Fruit fly (Drosophila melanogaster) whole organism, embryonic: ENCODE results near the gene mad2.
A peak's percentile ranks its signal among the peaks of the same experiment; 100 is the strongest.

ENCODE experiments used
- Atf6 ChIP-seq: fragments of 200-800 bp; sonication (Bioruptor generic); IDR thresholded peaks from 2 replicates; pipeline ENCODE4 v1.3.6; 2022; ENCODE audit warnings: missing biosample characterization, missing genetic modification characterization
- B-H2 ChIP-seq: fragments of 200-800 bp; sonication (Bioruptor generic); optimal IDR thresholded peaks from 2 replicates; lab custom pipeline; 2018; ENCODE audit warnings: missing biosample characterization, mild to moderate bottlenecking, missing genetic modification characterization
- BtbVII ChIP-seq: fragments of 200-800 bp; sonication (Bioruptor generic); optimal IDR thresholded peaks from 3 replicates; lab custom pipeline; 2017; ENCODE audit warnings: missing biosample characterization, mild to moderate bottlenecking, missing genetic modification characterization
- Bteb2 ChIP-seq: fragments of 200-800 bp; sonication (Bioruptor generic); optimal IDR thresholded peaks from 2 replicates; lab custom pipeline; 2016; ENCODE audit warnings: missing biosample characterization, missing genetic modification characterization
- CG10274 ChIP-seq: fragments of 200-800 bp; sonication (Bioruptor generic); optimal IDR thresholded peaks from 3 replicates; lab custom pipeline; 2017; ENCODE audit warnings: missing biosample characterization, mild to moderate bottlenecking, missing genetic modification characterization
- CG10654 ChIP-seq: fragments of 200-800 bp; sonication (Bioruptor generic); optimal IDR thresholded peaks from 2 replicates; lab custom pipeline; 2016; ENCODE audit warnings: missing biosample characterization, missing genetic modification characterization
- CG11560 ChIP-seq: fragments of 200-800 bp; sonication (Bioruptor generic); IDR thresholded peaks from 3 replicates; pipeline ENCODE4 v1.3.6; 2022; ENCODE audit warnings: missing biosample characterization, missing genetic modification characterization
- CG12104 ChIP-seq: fragments of 200-800 bp; sonication (Bioruptor generic); optimal IDR thresholded peaks from 3 replicates; lab custom pipeline; 2016; ENCODE audit warnings: missing biosample characterization, missing genetic modification characterization
- CG1233 ChIP-seq: fragments of 200-800 bp; sonication (Bioruptor generic); optimal IDR thresholded peaks from 4 replicates; lab custom pipeline; 2018; ENCODE audit warnings: missing biosample characterization, mild to moderate bottlenecking, missing genetic modification characterization
- CG15011 ChIP-seq: fragments of 200-800 bp; sonication (Bioruptor generic); optimal IDR thresholded peaks from 3 replicates; lab custom pipeline; 2018; ENCODE audit warnings: missing biosample characterization, mild to moderate bottlenecking, missing genetic modification characterization
- CG1647 ChIP-seq: fragments of 200-800 bp; sonication (Bioruptor generic); optimal IDR thresholded peaks from 3 replicates; lab custom pipeline; 2016; ENCODE audit warnings: missing biosample characterization, missing genetic modification characterization
- CG17568 ChIP-seq: fragments of 200-800 bp; sonication (Bioruptor generic); optimal IDR thresholded peaks from 2 replicates; lab custom pipeline; 2018; ENCODE audit warnings: missing biosample characterization, mild to moderate bottlenecking, missing genetic modification characterization, moderate library complexity
- CG17829 ChIP-seq: fragments of 200-800 bp; optimal IDR thresholded peaks from 2 replicates; lab custom pipeline; 2019; ENCODE audit warnings: missing biosample characterization, mild to moderate bottlenecking, missing genetic modification characterization, moderate library complexity
- CG18619 ChIP-seq: fragments of 200-800 bp; sonication (Bioruptor generic); optimal IDR thresholded peaks from 3 replicates; lab custom pipeline; 2017; ENCODE audit warnings: missing biosample characterization, mild to moderate bottlenecking, missing genetic modification characterization
- CG2120 ChIP-seq: fragments of 200-800 bp; sonication (Bioruptor generic); optimal IDR thresholded peaks from 3 replicates; lab custom pipeline; 2016; ENCODE audit warnings: missing biosample characterization, missing genetic modification characterization
- CG31224 ChIP-seq: fragments of 200-800 bp; sonication (Bioruptor generic); IDR thresholded peaks from 2 replicates; pipeline ENCODE4 v1.3.6; 2022; ENCODE audit warnings: missing biosample characterization, missing genetic modification characterization
- CG3163 ChIP-seq: fragments of 200-800 bp; sonication (Bioruptor generic); optimal IDR thresholded peaks from 3 replicates; lab custom pipeline; 2016; ENCODE audit warnings: missing biosample characterization, missing genetic modification characterization
- CG43689 ChIP-seq: fragments of 200-800 bp; sonication (Bioruptor generic); IDR thresholded peaks from 2 replicates; pipeline ENCODE4 v1.3.6; 2022; ENCODE audit warnings: missing biosample characterization, missing genetic modification characterization
- CG5180 ChIP-seq: fragments of 200-800 bp; sonication (Bioruptor generic); optimal IDR thresholded peaks from 3 replicates; lab custom pipeline; 2017; ENCODE audit warnings: missing biosample characterization, missing genetic modification characterization, mild to moderate bottlenecking, moderate library complexity, missing genetic modification reagents
- CG7556 ChIP-seq: fragments of 200-800 bp; sonication (Bioruptor generic); optimal IDR thresholded peaks from 2 replicates; lab custom pipeline; 2017; ENCODE audit warnings: missing biosample characterization, mild to moderate bottlenecking, missing genetic modification characterization
- CG9797 ChIP-seq: fragments of 200-800 bp; sonication (Bioruptor generic); optimal IDR thresholded peaks from 3 replicates; lab custom pipeline; 2018; ENCODE audit warnings: missing biosample characterization, mild to moderate bottlenecking, missing genetic modification characterization
- Chrac-16 ChIP-seq: fragments of 200-800 bp; sonication (Bioruptor generic); optimal IDR thresholded peaks from 3 replicates; lab custom pipeline; 2016; ENCODE audit warnings: missing biosample characterization, missing genetic modification characterization
- D19A ChIP-seq: fragments of 200-800 bp; optimal IDR thresholded peaks from 3 replicates; lab custom pipeline; 2019; ENCODE audit warnings: missing biosample characterization, mild to moderate bottlenecking, missing genetic modification characterization, moderate library complexity
- Doc3 ChIP-seq: fragments of 200-800 bp; sonication (Bioruptor generic); IDR thresholded peaks from 3 replicates; pipeline ENCODE4 v1.3.6; 2022; ENCODE audit warnings: missing biosample characterization, missing genetic modification characterization; ENCODE audit not compliant: partially characterized antibody
- Dp ChIP-seq: fragments of 200-800 bp; sonication (Bioruptor generic); optimal IDR thresholded peaks from 2 replicates; lab custom pipeline; 2018; ENCODE audit warnings: missing biosample characterization, mild to moderate bottlenecking, missing genetic modification characterization, moderate library complexity
- Hand ChIP-seq: fragments of 200-800 bp; sonication (Bioruptor generic); optimal IDR thresholded peaks from 2 replicates; lab custom pipeline; 2017; ENCODE audit warnings: mild to moderate bottlenecking, missing biosample characterization, missing genetic modification reagents, missing genetic modification characterization
- Lhr ChIP-seq: fragments of 200-800 bp; sonication (Bioruptor generic); optimal IDR thresholded peaks from 3 replicates; lab custom pipeline; 2017; ENCODE audit warnings: mild to moderate bottlenecking, missing biosample characterization, missing genetic modification reagents, missing genetic modification characterization
- Myb ChIP-seq: fragments of 200-800 bp; sonication (Bioruptor generic); optimal IDR thresholded peaks from 2 replicates; lab custom pipeline; 2016; ENCODE audit warnings: missing biosample characterization, missing genetic modification characterization
- Opbp ChIP-seq: fragments of 200-800 bp; sonication (Bioruptor generic); IDR thresholded peaks from 3 replicates; pipeline ENCODE4 v1.3.6; 2022; ENCODE audit warnings: missing biosample characterization, missing genetic modification characterization; ENCODE audit not compliant: partially characterized antibody
- Pdp1 ChIP-seq, 2 experiments: fragments of 200-800 bp; sonication (Bioruptor generic); optimal IDR thresholded peaks; 3 replicates each; lab custom pipeline; 2016; ENCODE audit warnings: missing biosample characterization in 2 of 2, missing genetic modification characterization in 2 of 2, mild to moderate bottlenecking in 1 of 2, moderate library complexity in 1 of 2
- Scr ChIP-seq: fragments of 200-800 bp; sonication (Bioruptor generic); IDR thresholded peaks from 2 replicates; pipeline ENCODE4 v1.3.6; 2022; ENCODE audit warnings: missing biosample characterization, missing genetic modification characterization; ENCODE audit not compliant: partially characterized antibody
- Sox100B ChIP-seq: fragments of 200-800 bp; sonication (Bioruptor generic); optimal IDR thresholded peaks from 3 replicates; lab custom pipeline; 2018; ENCODE audit warnings: missing biosample characterization, mild to moderate bottlenecking, missing genetic modification characterization
- abd-A ChIP-seq: fragments of 200-800 bp; sonication (Bioruptor generic); optimal IDR thresholded peaks from 3 replicates; lab custom pipeline; 2019; ENCODE audit warnings: missing biosample characterization, mild to moderate bottlenecking, missing genetic modification characterization, moderate library complexity
- ato ChIP-seq: fragments of 200-800 bp; sonication (Bioruptor generic); IDR thresholded peaks from 2 replicates; pipeline ENCODE4 v1.3.6; 2022; ENCODE audit warnings: missing biosample characterization, missing genetic modification characterization; ENCODE audit not compliant: partially characterized antibody
- br ChIP-seq: fragments of >200 bp; optimal IDR thresholded peaks from 2 replicates; lab custom pipeline; 2017
- bsh ChIP-seq, 2 experiments: fragments of 200-800 bp; sonication (Bioruptor generic); optimal IDR thresholded peaks; 2 replicates each; lab custom pipeline; 2017 to 2018; ENCODE audit warnings: mild to moderate bottlenecking in 2 of 2, missing biosample characterization in 2 of 2, missing genetic modification characterization in 2 of 2, moderate library complexity in 1 of 2
- crc ChIP-seq: fragments of 200-800 bp; sonication (Bioruptor generic); optimal IDR thresholded peaks from 2 replicates; lab custom pipeline; 2016; ENCODE audit warnings: missing biosample characterization, missing genetic modification characterization
- crol ChIP-seq: fragments of 200-800 bp; sonication (Bioruptor generic); IDR thresholded peaks from 2 replicates; pipeline ENCODE4 v1.3.6; 2022; ENCODE audit warnings: missing biosample characterization, missing genetic modification characterization
- danr ChIP-seq: fragments of 200-800 bp; sonication (Bioruptor generic); IDR thresholded peaks from 2 replicates; pipeline ENCODE4 v1.3.6; 2022; ENCODE audit warnings: missing biosample characterization, missing genetic modification characterization
- gem ChIP-seq: fragments of 200-800 bp; sonication (Bioruptor generic); optimal IDR thresholded peaks from 2 replicates; lab custom pipeline; 2019; ENCODE audit warnings: missing biosample characterization, mild to moderate bottlenecking, missing genetic modification characterization, moderate library complexity
- inv ChIP-seq: fragments of 200-800 bp; sonication (Bioruptor generic); IDR thresholded peaks from 2 replicates; pipeline ENCODE4 v1.3.6; 2022; ENCODE audit warnings: missing biosample characterization, missing genetic modification characterization; ENCODE audit not compliant: partially characterized antibody
- jumu ChIP-seq: fragments of 200-800 bp; sonication (Bioruptor generic); optimal IDR thresholded peaks from 3 replicates; lab custom pipeline; 2016; ENCODE audit warnings: missing biosample characterization, missing genetic modification characterization
- kni ChIP-seq: fragments of 200-800 bp; sonication (Bioruptor generic); optimal IDR thresholded peaks from 3 replicates; lab custom pipeline; 2017; ENCODE audit warnings: mild to moderate bottlenecking, missing biosample characterization, missing genetic modification reagents, missing genetic modification characterization
- knrl ChIP-seq: fragments of 200-800 bp; sonication (Bioruptor generic); IDR thresholded peaks from 3 replicates; pipeline ENCODE4 v1.3.6; 2022; ENCODE audit warnings: missing biosample characterization, missing genetic modification characterization; ENCODE audit not compliant: partially characterized antibody
- onecut ChIP-seq: fragments of 200-800 bp; sonication (Bioruptor generic); IDR thresholded peaks from 2 replicates; pipeline ENCODE4 v1.3.6; 2022; ENCODE audit warnings: missing biosample characterization, missing genetic modification characterization
- rib ChIP-seq: fragments of 200-800 bp; sonication (Bioruptor generic); IDR thresholded peaks from 2 replicates; pipeline ENCODE4 v1.3.6; 2022; ENCODE audit warnings: missing biosample characterization, missing genetic modification characterization
- run ChIP-seq: fragments of 200-800 bp; sonication (Bioruptor generic); optimal IDR thresholded peaks from 3 replicates; lab custom pipeline; 2018; ENCODE audit warnings: missing biosample characterization, mild to moderate bottlenecking, missing genetic modification characterization
- schlank ChIP-seq: fragments of 200-800 bp; sonication (Bioruptor generic); optimal IDR thresholded peaks from 2 replicates; lab custom pipeline; 2018; ENCODE audit warnings: missing biosample characterization, mild to moderate bottlenecking, missing genetic modification characterization
- ssp ChIP-seq: fragments of 200-800 bp; sonication (Bioruptor generic); IDR thresholded peaks from 2 replicates; pipeline ENCODE4 v1.3.6; 2022; ENCODE audit warnings: missing biosample characterization, missing genetic modification characterization
- stc ChIP-seq: fragments of 200-800 bp; sonication (Bioruptor generic); IDR thresholded peaks from 2 replicates; pipeline ENCODE4 v1.3.6; 2022; ENCODE audit warnings: missing biosample characterization, missing genetic modification characterization
- tgo ChIP-seq: fragments of 200-800 bp; sonication (Bioruptor generic); IDR thresholded peaks from 3 replicates; pipeline ENCODE4 v1.3.6; 2022; ENCODE audit warnings: missing biosample characterization, missing genetic modification characterization

The mad2 gene

DNA sequence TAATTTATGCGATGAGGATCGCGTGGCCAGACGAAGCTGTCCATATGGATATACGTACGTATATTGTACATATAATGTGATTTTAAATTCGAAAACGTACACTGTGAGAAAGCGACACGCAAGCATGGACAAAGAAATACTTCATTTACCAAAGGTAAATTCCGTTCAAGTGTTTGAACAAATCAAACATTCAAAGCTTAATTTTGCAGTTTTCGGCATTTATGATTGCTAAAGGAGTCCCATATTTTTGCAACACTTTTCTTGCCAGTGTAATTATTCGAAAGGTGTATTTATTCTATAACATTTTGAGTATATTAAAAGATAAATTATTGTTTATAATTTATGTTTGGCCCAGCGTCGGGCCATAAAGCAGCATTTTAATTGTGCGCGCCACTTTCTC is 6.4 kb upstream of the mad2 start (continued):
- TF ChIP-seq bsh (GFP tag; optimal IDR thresholded peaks at IDR 0.05; lab: Kevin White, UChicago) (peak in 1 of 2 experiments; percentile 43), CG1647 (no peak), rib (GFP tag; lab: Robert Waterston, UW) (no peak), abd-A (tag; lab: Kevin White, UChicago) (no peak), Opbp (GFP tag; lab: Robert Waterston, UW) (no peak), Chrac-16 (GFP tag; lab: Kevin White, UChicago) (peak; percentile 3), Lhr (GFP tag; lab: Kevin White, UChicago) (no peak), CG10274 (GFP tag; lab: Kevin White, UChicago) (no peak), stc (peak; percentile 33; the same call in 1 of the 2 replicates), Sox100B (GFP tag; lab: Kevin White, UChicago) (no peak), CG10654 (GFP tag; lab: Kevin White, UChicago) (no peak), crc (GFP tag; lab: Kevin White, UChicago) (no peak), ssp (GFP tag; lab: Robert Waterston, UW) (no peak), jumu (GFP tag; lab: Kevin White, UChicago) (no peak), br (lab: Kevin White, UChicago) (no peak), CG3163 (no peak), CG1233 (GFP tag; lab: Kevin White, UChicago) (no peak), B-H2 (GFP tag; lab: Kevin White, UChicago) (no peak), Pdp1 (GFP tag; optimal IDR thresholded peaks at IDR 0.05; lab: Kevin White, UChicago) (peak; percentile 9 to 41), onecut (GFP tag; lab: Robert Waterston, UW) (no peak), CG15011 (GFP tag; lab: Kevin White, UChicago) (no peak), ato (no peak), CG5180 (no peak), gem (peak; percentile 70), schlank (no peak), Bteb2 (no peak), inv (GFP tag; lab: Robert Waterston, UW) (no peak), crol (GFP tag; lab: Robert Waterston, UW) (no peak), D19A (tag; lab: Kevin White, UChicago) (no peak), BtbVII (GFP tag; lab: Kevin White, UChicago) (no peak), danr (GFP tag; lab: Robert Waterston, UW) (no peak), run (tag; lab: Kevin White, UChicago) (no peak), CG9797 (GFP tag; lab: Kevin White, UChicago) (no peak), Hand (GFP tag; lab: Kevin White, UChicago) (no peak), CG17829 (tag; lab: Kevin White, UChicago) (no peak), Atf6 (peak; percentile 52; the same call in 1 of the 2 replicates), Myb (GFP tag; lab: Kevin White, UChicago) (peak; percentile 4), Doc3 (GFP tag; lab: Robert Waterston, UW) (no peak), CG43689 (GFP tag; lab: Robert Waterston, UW) (no peak), knrl (no peak), CG31224 (peak; percentile 48; the same call in 1 of the 2 replicates), CG18619 (GFP tag; lab: Kevin White, UChicago) (peak; percentile 12), Dp (GFP tag; lab: Kevin White, UChicago) (no peak), CG2120 (peak; percentile 65), Scr (no peak), CG11560 (no peak), kni (GFP tag; lab: Kevin White, UChicago) (no peak), CG12104 (GFP tag; lab: Kevin White, UChicago) (no peak), CG7556 (GFP tag; lab: Kevin White, UChicago) (peak; percentile 9), tgo (GFP tag; lab: Robert Waterston, UW) (peak; percentile 45; the same call in 2 of the 3 replicates), CG17568 (GFP tag; lab: Kevin White, UChicago) (no peak)
